Worm (Caenorhabditis elegans): Measurements from ENCODE around the gene klp-20.

DNA sequence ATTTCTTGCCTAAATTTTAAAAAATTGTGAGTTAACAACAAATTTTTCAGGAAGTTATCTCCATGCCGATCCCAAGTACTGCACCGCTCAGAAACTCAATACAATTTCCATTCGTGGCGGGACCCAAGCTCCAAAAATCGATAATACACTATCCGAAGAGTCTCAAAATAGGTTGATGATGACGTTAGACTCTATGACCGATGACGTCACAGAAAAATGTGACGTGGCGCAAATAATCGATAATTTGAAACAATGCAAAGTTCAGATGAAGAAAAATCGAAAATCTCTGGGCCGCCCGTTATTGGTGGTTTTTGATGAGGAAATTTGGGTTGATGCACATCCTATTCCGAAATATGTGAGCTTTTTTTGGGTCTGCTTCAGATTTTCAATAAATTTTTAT, 25.5 kb upstream of the klp-20 start:
- TF ChIP-seq egl-27 (tag; optimal IDR thresholded peaks at IDR 0.05) (no peak), skn-1 (tag; optimal IDR thresholded peaks at IDR 0.05) (no peak), ztf-11 (tag; optimal IDR thresholded peaks at IDR 0.05) (no peak), ama-1 (optimal IDR thresholded peaks at IDR 0.05) (no peak), mdl-1 (tag; optimal IDR thresholded peaks at IDR 0.05) (no peak), lin-39 (tag; optimal IDR thresholded peaks at IDR 0.05) (no peak), sma-9 (GFP tag; optimal IDR thresholded peaks at IDR 0.05) (no peak), sma-9 (tag; optimal IDR thresholded peaks at IDR 0.05) (no peak), ZK546.5 (tag; optimal IDR thresholded peaks at IDR 0.05) (no peak), unc-39 (tag; optimal IDR thresholded peaks at IDR 0.05) (no peak), R02D3.7 (tag; optimal IDR thresholded peaks at IDR 0.05) (no peak), snpc-4 (tag; optimal IDR thresholded peaks at IDR 0.05) (no peak), nhr-129 (tag; optimal IDR thresholded peaks at IDR 0.05) (no peak)
